Worm (Caenorhabditis elegans): Measurements from ENCODE around the gene glr-2.

DNA sequence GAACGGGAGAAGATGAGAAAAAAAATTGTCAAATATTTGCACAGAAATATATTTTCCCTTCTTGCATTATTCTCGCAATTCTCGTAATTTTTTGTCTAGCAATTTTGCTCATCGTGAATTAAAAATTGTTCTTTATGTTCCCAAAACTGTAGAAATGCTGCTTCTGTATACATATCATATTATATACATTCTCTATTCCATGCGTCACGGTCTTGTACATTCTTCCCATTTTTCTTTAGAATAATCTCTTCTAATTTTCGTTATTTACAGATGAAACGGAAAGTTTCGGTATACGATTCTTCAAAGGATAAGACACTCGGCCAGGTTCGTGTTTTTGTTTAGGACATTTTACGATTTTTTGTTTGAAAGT, 22.8 kb upstream of the glr-2 start, which contains the start of gene acs-4:
- no peak for TF ChIP-seq ama-1 (optimal IDR thresholded peaks at IDR 0.05)
- no peak for TF ChIP-seq scrt-1 (GFP tag; IDR thresholded peaks at IDR 0.05)
- no peak for TF ChIP-seq pes-1 (GFP tag; IDR thresholded peaks at IDR 0.05)
- no peak for TF ChIP-seq flt-1 (GFP tag; IDR thresholded peaks at IDR 0.05)
- TF ChIP-seq hnd-1 (tag; optimal IDR thresholded peaks at IDR 0.05): no peak
- no peak for TF ChIP-seq tbx-11 (GFP tag; IDR thresholded peaks at IDR 0.05)
- no peak for TF ChIP-seq tbx-37 (GFP tag; conservative IDR thresholded peaks at IDR 0.05)
- TF ChIP-seq hmg-4 (GFP tag; optimal IDR thresholded peaks at IDR 0.05): no peak
- no peak for TF ChIP-seq F13C5.2 (tag; optimal IDR thresholded peaks at IDR 0.05)
- TF ChIP-seq tra-4 (tag; optimal IDR thresholded peaks at IDR 0.05): no peak
- no peak for TF ChIP-seq sea-1 (GFP tag; conservative IDR thresholded peaks at IDR 0.05)
- no peak for TF ChIP-seq ceh-13 (GFP tag; optimal IDR thresholded peaks at IDR 0.05)

Measured in whole organism, early embryonic.